Fruit fly (Drosophila melanogaster) whole organism, embryonic: ENCODE measurements around the gene Pnn.

Experiments
- Awh ChIP-seq: fragments of 200-800 bp; sonication (Bioruptor generic); IDR thresholded peaks from 2 replicates; pipeline ENCODE4, ENCODE4 v1.3.6; 2022; ENCODE audit warnings: missing biosample characterization, missing genetic modification characterization
- B-H2 ChIP-seq: fragments of 200-800 bp; sonication (Bioruptor generic); optimal IDR thresholded peaks from 2 replicates; lab custom pipeline; 2018; ENCODE audit warnings: missing biosample characterization, mild to moderate bottlenecking, missing genetic modification characterization
- BEAF-32 ChIP-seq: fragments of 200-800 bp; sonication (Bioruptor generic); optimal IDR thresholded peaks from 3 replicates; lab custom pipeline; 2017; ENCODE audit warnings: missing biosample characterization, missing genetic modification characterization, mild to moderate bottlenecking, moderate library complexity, missing genetic modification reagents
- Bgb ChIP-seq: fragments of 200-800 bp; sonication (Bioruptor generic); IDR thresholded peaks from 2 replicates; pipeline ENCODE4 v1.3.6; 2022; ENCODE audit warnings: missing biosample characterization, missing genetic modification characterization; ENCODE audit not compliant: partially characterized antibody
- CG10147 ChIP-seq: fragments of 200-800 bp; sonication (Bioruptor generic); optimal IDR thresholded peaks from 2 replicates; lab custom pipeline; 2019; ENCODE audit warnings: missing biosample characterization, mild to moderate bottlenecking, missing genetic modification characterization, moderate library complexity
- CG10321 ChIP-seq: fragments of 200-800 bp; sonication (Bioruptor generic); IDR thresholded peaks from 2 replicates; pipeline ENCODE4 v1.3.6; 2022; ENCODE audit warnings: missing biosample characterization, missing genetic modification characterization
- CG10366 ChIP-seq: fragments of 200-800 bp; sonication (Bioruptor generic); IDR thresholded peaks from 2 replicates; pipeline ENCODE4 v1.3.6; 2022; ENCODE audit warnings: missing biosample characterization, missing genetic modification characterization
- CG13775 ChIP-seq: fragments of 200-800 bp; sonication (Bioruptor generic); optimal IDR thresholded peaks from 3 replicates; lab custom pipeline; 2017; ENCODE audit warnings: missing biosample characterization, mild to moderate bottlenecking, missing genetic modification characterization
- CG14050 ChIP-seq: fragments of 200-800 bp; sonication (Bioruptor generic); IDR thresholded peaks from 3 replicates; pipeline ENCODE4 v1.3.6; 2022; ENCODE audit warnings: missing biosample characterization, missing genetic modification characterization
- CG14860 ChIP-seq: fragments of 200-800 bp; sonication (Bioruptor generic); IDR thresholded peaks from 3 replicates; pipeline ENCODE4 v1.3.6; 2022; ENCODE audit warnings: missing biosample characterization, missing genetic modification characterization; ENCODE audit not compliant: partially characterized antibody
- CG15269 ChIP-seq: fragments of 200-800 bp; sonication (Bioruptor generic); optimal IDR thresholded peaks from 2 replicates; lab custom pipeline; 2018; ENCODE audit warnings: missing biosample characterization, mild to moderate bottlenecking, missing genetic modification characterization, moderate library complexity
- CG15514 ChIP-seq: fragments of 200-800 bp; sonication (Bioruptor generic); optimal IDR thresholded peaks from 3 replicates; lab custom pipeline; 2017; ENCODE audit warnings: missing biosample characterization, missing genetic modification characterization, mild to moderate bottlenecking, moderate library complexity, missing genetic modification reagents
- CG17359 ChIP-seq: fragments of 200-800 bp; sonication (Bioruptor generic); optimal IDR thresholded peaks from 3 replicates; lab custom pipeline; 2018; ENCODE audit warnings: missing biosample characterization, mild to moderate bottlenecking, missing genetic modification characterization, moderate library complexity
- CG2199 ChIP-seq: fragments of 200-800 bp; sonication (Bioruptor generic); IDR thresholded peaks from 3 replicates; pipeline ENCODE4 v1.3.6; 2022; ENCODE audit warnings: missing biosample characterization, missing genetic modification characterization
- CG30431 ChIP-seq: fragments of 200-800 bp; sonication (Bioruptor generic); optimal IDR thresholded peaks from 2 replicates; lab custom pipeline; 2017; ENCODE audit warnings: missing biosample characterization, missing genetic modification characterization
- CG34422 ChIP-seq: fragments of 200-800 bp; sonication (Bioruptor generic); IDR thresholded peaks from 3 replicates; pipeline ENCODE4 v1.3.6; 2022; ENCODE audit warnings: missing biosample characterization, missing genetic modification characterization
- CG3838 ChIP-seq: fragments of 200-800 bp; sonication (Bioruptor generic); optimal IDR thresholded peaks from 3 replicates; lab custom pipeline; 2016; ENCODE audit warnings: missing biosample characterization, missing genetic modification characterization
- CG43689 ChIP-seq: fragments of 200-800 bp; sonication (Bioruptor generic); IDR thresholded peaks from 2 replicates; pipeline ENCODE4 v1.3.6; 2022; ENCODE audit warnings: missing biosample characterization, missing genetic modification characterization
- CG4424 ChIP-seq: fragments of 200-800 bp; sonication (Bioruptor generic); optimal IDR thresholded peaks from 3 replicates; lab custom pipeline; 2016; ENCODE audit warnings: missing biosample characterization, missing genetic modification characterization
- CG4730 ChIP-seq: fragments of 200-800 bp; sonication (Bioruptor generic); IDR thresholded peaks from 2 replicates; pipeline ENCODE4 v1.3.6; 2022; ENCODE audit warnings: missing biosample characterization, missing genetic modification characterization
- CG5245 ChIP-seq: fragments of 200-800 bp; sonication (Bioruptor generic); optimal IDR thresholded peaks from 3 replicates; lab custom pipeline; 2016; ENCODE audit warnings: missing biosample characterization, missing genetic modification characterization
- CG6272 ChIP-seq: fragments of 200-800 bp; sonication (Bioruptor generic); IDR thresholded peaks from 2 replicates; pipeline ENCODE4 v1.3.6; 2022; ENCODE audit warnings: missing biosample characterization, missing genetic modification characterization
- CG6654 ChIP-seq: fragments of 200-800 bp; sonication (Bioruptor generic); optimal IDR thresholded peaks from 2 replicates; lab custom pipeline; 2017; ENCODE audit warnings: missing biosample characterization, mild to moderate bottlenecking, missing genetic modification characterization
- Dll ChIP-seq: fragments of 200-800 bp; sonication (Bioruptor generic); IDR thresholded peaks from 4 replicates; pipeline ENCODE4 v1.3.6; 2022; ENCODE audit warnings: missing biosample characterization, missing genetic modification characterization; ENCODE audit not compliant: partially characterized antibody
- Dp ChIP-seq: fragments of 200-800 bp; sonication (Bioruptor generic); optimal IDR thresholded peaks from 2 replicates; lab custom pipeline; 2018; ENCODE audit warnings: missing biosample characterization, mild to moderate bottlenecking, missing genetic modification characterization, moderate library complexity
- Fer3 ChIP-seq: fragments of 200-800 bp; sonication (Bioruptor generic); optimal IDR thresholded peaks from 2 replicates; lab custom pipeline; 2018; ENCODE audit warnings: missing biosample characterization, mild to moderate bottlenecking, missing genetic modification characterization, moderate library complexity
- H15 ChIP-seq: fragments of 200-800 bp; sonication (Bioruptor generic); IDR thresholded peaks from 3 replicates; pipeline ENCODE4 v1.3.6; 2022; ENCODE audit warnings: missing biosample characterization, missing genetic modification characterization
- Hr3 ChIP-seq: fragments of 200-800 bp; sonication (Bioruptor generic); optimal IDR thresholded peaks from 3 replicates; lab custom pipeline; 2016; ENCODE audit warnings: missing biosample characterization, missing genetic modification characterization
- Oli ChIP-seq: fragments of 200-800 bp; sonication (Bioruptor generic); optimal IDR thresholded peaks from 2 replicates; lab custom pipeline; 2018; ENCODE audit warnings: missing biosample characterization, mild to moderate bottlenecking, missing genetic modification characterization, moderate library complexity
- ara ChIP-seq: fragments of 200-800 bp; sonication (Bioruptor generic); IDR thresholded peaks from 2 replicates; pipeline ENCODE4 v1.3.6; 2022; ENCODE audit warnings: missing biosample characterization, missing genetic modification characterization
- ato ChIP-seq: fragments of 200-800 bp; sonication (Bioruptor generic); IDR thresholded peaks from 2 replicates; pipeline ENCODE4 v1.3.6; 2022; ENCODE audit warnings: missing biosample characterization, missing genetic modification characterization; ENCODE audit not compliant: partially characterized antibody
- bbx ChIP-seq: fragments of 200-800 bp; sonication (Bioruptor generic); IDR thresholded peaks from 2 replicates; pipeline ENCODE4 v1.3.6; 2022; ENCODE audit warnings: missing biosample characterization, missing genetic modification characterization; ENCODE audit not compliant: partially characterized antibody
- bigmax ChIP-seq: fragments of 200-800 bp; sonication (Bioruptor generic); optimal IDR thresholded peaks from 2 replicates; lab custom pipeline; 2018; ENCODE audit warnings: missing biosample characterization, mild to moderate bottlenecking, missing genetic modification characterization
- bsh ChIP-seq, 2 experiments: fragments of 200-800 bp; sonication (Bioruptor generic); optimal IDR thresholded peaks; 2 replicates each; lab custom pipeline; 2017 to 2018; ENCODE audit warnings: mild to moderate bottlenecking in 2 of 2, missing biosample characterization in 2 of 2, missing genetic modification characterization in 2 of 2, moderate library complexity in 1 of 2
- cato ChIP-seq: fragments of 200-800 bp; sonication (Bioruptor generic); optimal IDR thresholded peaks from 2 replicates; lab custom pipeline; 2016; ENCODE audit warnings: missing biosample characterization, missing genetic modification characterization, borderline replicate concordance
- chif ChIP-seq, 2 experiments: fragments of 200-800 bp; sonication (Bioruptor generic); optimal IDR thresholded peaks; 3 replicates each; lab custom pipeline; 2016; ENCODE audit warnings: missing biosample characterization in 2 of 2, missing genetic modification characterization in 2 of 2
- chinmo ChIP-seq: fragments of 200-800 bp; sonication (Bioruptor generic); IDR thresholded peaks from 4 replicates; pipeline ENCODE4 v1.3.6; 2022; ENCODE audit warnings: missing biosample characterization, missing genetic modification characterization; ENCODE audit not compliant: partially characterized antibody
- dati ChIP-seq: fragments of 200-800 bp; sonication (Bioruptor generic); IDR thresholded peaks from 2 replicates; pipeline ENCODE4 v1.3.6; 2022; ENCODE audit warnings: missing biosample characterization, missing genetic modification characterization
- dimm ChIP-seq: fragments of 200-800 bp; sonication (Bioruptor generic); IDR thresholded peaks from 2 replicates; pipeline ENCODE4 v1.3.6; 2022; ENCODE audit warnings: missing biosample characterization, missing genetic modification characterization
- ftz-f1 ChIP-seq: fragments of 200-800 bp; sonication (Bioruptor generic); optimal IDR thresholded peaks from 2 replicates; lab custom pipeline; 2016; ENCODE audit warnings: missing biosample characterization, missing genetic modification characterization
- gt ChIP-seq: fragments of 200-800 bp; sonication (Bioruptor generic); IDR thresholded peaks from 2 replicates; pipeline ENCODE4 v1.3.6; 2022; ENCODE audit warnings: missing biosample characterization, missing genetic modification characterization
- maf-S ChIP-seq: fragments of 200-800 bp; sonication (Bioruptor generic); optimal IDR thresholded peaks from 2 replicates; lab custom pipeline; 2016; ENCODE audit warnings: missing biosample characterization, missing genetic modification characterization
- mam ChIP-seq: fragments of 200-800 bp; sonication (Bioruptor generic); optimal IDR thresholded peaks from 3 replicates; lab custom pipeline; 2016; ENCODE audit warnings: missing biosample characterization, missing genetic modification characterization
- oc ChIP-seq: fragments of 200-800 bp; sonication (Bioruptor generic); optimal IDR thresholded peaks from 2 replicates; lab custom pipeline; 2018; ENCODE audit warnings: missing biosample characterization, mild to moderate bottlenecking, missing genetic modification characterization, moderate library complexity
- org-1 ChIP-seq: fragments of 200-800 bp; sonication (Bioruptor generic); optimal IDR thresholded peaks from 2 replicates; lab custom pipeline; 2017; ENCODE audit warnings: missing biosample characterization, missing genetic modification characterization
- p53 ChIP-seq: fragments of 200-800 bp; sonication (Bioruptor generic); optimal IDR thresholded peaks from 2 replicates; lab custom pipeline; 2016; ENCODE audit warnings: missing biosample characterization, missing genetic modification characterization
- pnt ChIP-seq: fragments of 200-800 bp; sonication (Bioruptor generic); optimal IDR thresholded peaks from 3 replicates; lab custom pipeline; 2016; ENCODE audit warnings: missing biosample characterization, missing genetic modification characterization
- pzg ChIP-seq: fragments of 200-800 bp; sonication (Bioruptor generic); optimal IDR thresholded peaks from 3 replicates; lab custom pipeline; 2018; ENCODE audit warnings: missing biosample characterization, mild to moderate bottlenecking, missing genetic modification characterization, moderate library complexity
- row ChIP-seq: fragments of 200-800 bp; sonication (Bioruptor generic); IDR thresholded peaks from 3 replicates; pipeline ENCODE4 v1.3.6; 2022; ENCODE audit warnings: missing biosample characterization, missing genetic modification characterization
- ssp ChIP-seq: fragments of 200-800 bp; sonication (Bioruptor generic); IDR thresholded peaks from 2 replicates; pipeline ENCODE4 v1.3.6; 2022; ENCODE audit warnings: missing biosample characterization, missing genetic modification characterization
- stwl ChIP-seq: fragments of 200-800 bp; sonication (Bioruptor generic); optimal IDR thresholded peaks from 3 replicates; lab custom pipeline; 2018; ENCODE audit warnings: missing biosample characterization, mild to moderate bottlenecking, missing genetic modification characterization, moderate library complexity

Pnn gene

dm6 chr3R:9754487-9754886 lies 13.8 kb downstream of the Pnn start, which contains the start of gene Tti1 (continued):
- TF ChIP-seq CG13775 (GFP tag; lab: Kevin White, UChicago) (no peak), CG14860 (GFP tag; lab: Robert Waterston, UW) (peak; percentile 33; the same call in 1 of the 3 replicates), oc (tag; lab: Kevin White, UChicago) (no peak), cato (GFP tag; lab: Kevin White, UChicago) (no peak), Hr3 (GFP tag; lab: Kevin White, UChicago) (no peak), row (GFP tag; lab: Robert Waterston, UW) (no peak), CG10321 (GFP tag; lab: Robert Waterston, UW) (no peak), CG10147 (GFP tag; lab: Kevin White, UChicago) (no peak), CG6272 (GFP tag; lab: Robert Waterston, UW) (no peak), CG17359 (tag; lab: Kevin White, UChicago) (no peak), chinmo (GFP tag; lab: Robert Waterston, UW) (0 out of 4 replicates have a peak, but pooled peaks have one; percentile 56), CG15269 (tag; lab: Kevin White, UChicago) (no peak), Oli (tag; lab: Kevin White, UChicago) (no peak), CG2199 (GFP tag; lab: Robert Waterston, UW) (no peak), chif (GFP tag; optimal IDR thresholded peaks at IDR 0.05; lab: Kevin White, UChicago) (no peak), org-1 (GFP tag; lab: Kevin White, UChicago) (no peak), Dp (GFP tag; lab: Kevin White, UChicago) (peak; percentile 86), dimm (no peak), Awh (GFP tag; lab: Robert Waterston, UW) (no peak), H15 (GFP tag; lab: Robert Waterston, UW) (no peak), stwl (no peak), mam (GFP tag; lab: Kevin White, UChicago) (no peak), ara (no peak), bigmax (no peak), BEAF-32 (peak; percentile 38), bbx (GFP tag; lab: Robert Waterston, UW) (peak; percentile 67), dati (no peak), CG4424 (GFP tag; lab: Kevin White, UChicago) (no peak), ftz-f1 (no peak), gt (GFP tag; lab: Robert Waterston, UW) (no peak), CG6654 (GFP tag; lab: Kevin White, UChicago) (no peak), Bgb (GFP tag; lab: Robert Waterston, UW) (peak; percentile 46; the same call in 1 of the 2 replicates), CG30431 (no peak), CG10366 (GFP tag; lab: Robert Waterston, UW) (no peak), ssp (GFP tag; lab: Robert Waterston, UW) (no peak), CG43689 (GFP tag; lab: Robert Waterston, UW) (no peak), CG15514 (GFP tag; lab: Kevin White, UChicago) (peak; percentile 14), Dll (GFP tag; lab: Robert Waterston, UW) (peak; percentile 48; the same call in 1 of the 4 replicates), ato (GFP tag; lab: Robert Waterston, UW) (no peak), CG5245 (no peak), p53 (GFP tag; lab: Kevin White, UChicago) (no peak), CG4730 (GFP tag; lab: Robert Waterston, UW) (no peak), CG3838 (GFP tag; lab: Kevin White, UChicago) (no peak), pzg (GFP tag; lab: Kevin White, UChicago) (peak; percentile 56), pnt (GFP tag; lab: Kevin White, UChicago) (no peak), bsh (GFP tag; optimal IDR thresholded peaks at IDR 0.05; lab: Kevin White, UChicago) (no peak), Fer3 (tag; lab: Kevin White, UChicago) (no peak), CG14050 (no peak), maf-S (GFP tag; lab: Kevin White, UChicago) (no peak), B-H2 (GFP tag; lab: Kevin White, UChicago) (no peak), CG34422 (GFP tag; lab: Robert Waterston, UW) (peak; percentile 34; the same call in 1 of the 3 replicates)
